Fruit fly (Drosophila melanogaster): ENCODE measurements around the gene Fdx1.

The Fdx1 gene

DNA sequence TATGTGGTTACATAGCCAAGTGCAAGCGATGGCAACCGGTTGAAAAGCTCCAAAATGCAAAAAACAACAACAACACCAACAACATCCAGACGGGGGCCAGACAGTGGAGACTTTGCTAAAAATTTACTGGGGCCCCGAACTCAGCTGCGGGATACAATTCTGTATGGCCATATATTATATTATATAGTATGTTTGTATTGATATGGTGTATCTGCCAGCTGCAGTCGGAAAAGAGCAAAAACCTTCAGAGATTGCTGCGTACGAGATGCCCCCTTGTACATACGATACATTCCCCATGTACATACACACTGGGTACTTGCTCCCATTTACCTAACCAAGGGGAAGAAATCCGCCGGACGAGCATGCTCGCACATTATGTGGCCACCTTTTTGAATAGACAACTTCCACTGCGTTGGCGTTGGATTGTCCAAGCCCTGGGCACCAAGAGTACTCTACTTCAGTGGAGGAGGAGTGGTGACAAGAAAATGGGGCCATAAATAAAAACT is 9.4 kb upstream of the Fdx1 start:
- TF ChIP-seq fd59A (GFP tag; optimal IDR thresholded peaks at IDR 0.05), result no peak
- peak; percentile 49 for TF ChIP-seq Eip78C (GFP tag)
- TF ChIP-seq salr (GFP tag; optimal IDR thresholded peaks at IDR 0.05), result no peak
- no peak for TF ChIP-seq achi (GFP tag; optimal IDR thresholded peaks at IDR 0.05)
- TF ChIP-seq Sox102F (GFP tag; optimal IDR thresholded peaks at IDR 0.05), result no peak
- peak; percentile 73 for TF ChIP-seq svp (GFP tag)
- no peak for TF ChIP-seq Eip93F (GFP tag; optimal IDR thresholded peaks at IDR 0.05)
- no peak for TF ChIP-seq vri (GFP tag; optimal IDR thresholded peaks at IDR 0.05)
- no peak for TF ChIP-seq Blimp-1 (GFP tag; optimal IDR thresholded peaks at IDR 0.05)
- peak; percentile 7; the same call in 1 of the 2 replicates for TF ChIP-seq CG15336 (GFP tag; IDR thresholded peaks at IDR 0.05)
- peak; percentile 20 for TF ChIP-seq CG6808 (GFP tag; optimal IDR thresholded peaks at IDR 0.05)
- peak; percentile 6 to 12 for TF ChIP-seq ss (GFP tag; optimal IDR thresholded peaks at IDR 0.05)

dm6 chr3L:9379484-9380343 is 8.7 kb upstream of the Fdx1 start, which contains the start of gene Hsp67Ba:
TSS of gene Hsp67Ba (minus strand) at chr3L:9379534.
- TF ChIP-seq CG8119 (GFP tag; IDR thresholded peaks at IDR 0.05), result 0 out of 3 replicates have a peak, but pooled peaks have one; percentile 18
- peak; percentile 41 for TF ChIP-seq Eip93F (GFP tag; optimal IDR thresholded peaks at IDR 0.05)
- TF ChIP-seq svp (GFP tag), result peak; percentile 34
- TF ChIP-seq CG34406 (GFP tag; optimal IDR thresholded peaks at IDR 0.05), result no peak
- TF ChIP-seq CG15336 (GFP tag; IDR thresholded peaks at IDR 0.05), result 0 out of 2 replicates have a peak, but pooled peaks have one; percentile 7
- no peak for TF ChIP-seq Hr4 (GFP tag; optimal IDR thresholded peaks at IDR 0.05)
- peak; percentile 5 to 47 for TF ChIP-seq ss (GFP tag; optimal IDR thresholded peaks at IDR 0.05)
- TF ChIP-seq CG6854 (GFP tag; optimal IDR thresholded peaks at IDR 0.05), result peak; percentile 21
- TF ChIP-seq Sox14 (GFP tag; optimal IDR thresholded peaks at IDR 0.05), result peak; percentile 67
- 0 out of 3 replicates have a peak, but pooled peaks have one; percentile 25 for TF ChIP-seq eg (GFP tag; IDR thresholded peaks at IDR 0.05)
- TF ChIP-seq Eip78C (GFP tag), result peak; percentile 76
- peak; percentile 51 for TF ChIP-seq CG6808 (GFP tag; optimal IDR thresholded peaks at IDR 0.05)
- TF ChIP-seq CG9139 (GFP tag; optimal IDR thresholded peaks at IDR 0.05), result peak; percentile 23
- TF ChIP-seq topi (GFP tag; optimal IDR thresholded peaks at IDR 0.05), result no peak

dm6 chr3L:9377198-9378035 is 6.4 kb upstream of the Fdx1 start, which contains the start of gene Hsp26:
TSS of gene Hsp26 (minus strand) at chr3L:9377427.
- TF ChIP-seq CG32006 (GFP tag; optimal IDR thresholded peaks at IDR 0.05), result peak; percentile 93
- TF ChIP-seq Hr4 (GFP tag; optimal IDR thresholded peaks at IDR 0.05), result peak; percentile 96
- TF ChIP-seq Eip75B (GFP tag; optimal IDR thresholded peaks at IDR 0.05), result peak; percentile 97
- TF ChIP-seq CG9139 (GFP tag; optimal IDR thresholded peaks at IDR 0.05), result peak; percentile 57
- TF ChIP-seq Ets96B (tag; optimal IDR thresholded peaks at IDR 0.05), result peak; percentile 91
- TF ChIP-seq CG8632 (GFP tag; optimal IDR thresholded peaks at IDR 0.05), result peak; percentile 95
- TF ChIP-seq achi (GFP tag; optimal IDR thresholded peaks at IDR 0.05), result peak; percentile 93
- peak; percentile 98 for TF ChIP-seq CG15336 (GFP tag; IDR thresholded peaks at IDR 0.05)
- TF ChIP-seq CG6792 (GFP tag; optimal IDR thresholded peaks at IDR 0.05), result peak; percentile 96
- peak; percentile 80 for TF ChIP-seq CG6854 (GFP tag; optimal IDR thresholded peaks at IDR 0.05)
- peak; percentile 96 for TF ChIP-seq CG6163 (GFP tag; IDR thresholded peaks at IDR 0.05)
- peak; percentile 94 for TF ChIP-seq topi (GFP tag; optimal IDR thresholded peaks at IDR 0.05)
- peak; percentile 83 for TF ChIP-seq CG11762 (GFP tag; optimal IDR thresholded peaks at IDR 0.05; ENCODE audit: insufficient read depth)
- peak; percentile 95 for TF ChIP-seq Sox14 (GFP tag; optimal IDR thresholded peaks at IDR 0.05)
- peak; percentile 87 for TF ChIP-seq CG11294 (GFP tag; IDR thresholded peaks at IDR 0.05)
- peak; percentile 31 for TF ChIP-seq fkh (GFP tag; optimal IDR thresholded peaks at IDR 0.05)
- peak; percentile 95 for TF ChIP-seq eg (GFP tag; IDR thresholded peaks at IDR 0.05)
- TF ChIP-seq CG31627 (GFP tag; optimal IDR thresholded peaks at IDR 0.05), result peak; percentile 90
- peak; percentile 55 for TF ChIP-seq dac (GFP tag; optimal IDR thresholded peaks at IDR 0.05)
- TF ChIP-seq spab (GFP tag; optimal IDR thresholded peaks at IDR 0.05), result peak; percentile 79
- peak; percentile 89 for TF ChIP-seq cyc (GFP tag; optimal IDR thresholded peaks at IDR 0.05)
- TF ChIP-seq Lpt (GFP tag; optimal IDR thresholded peaks at IDR 0.05), result peak; percentile 91
- TF ChIP-seq Sox102F (GFP tag; optimal IDR thresholded peaks at IDR 0.05), result peak; percentile 94
- peak; percentile 95 for TF ChIP-seq CG10631 (GFP tag; optimal IDR thresholded peaks at IDR 0.05)
- peak; percentile 97 for TF ChIP-seq esn (GFP tag; optimal IDR thresholded peaks at IDR 0.05)
- peak; percentile 71 for TF ChIP-seq fd59A (GFP tag; optimal IDR thresholded peaks at IDR 0.05)
- TF ChIP-seq CG4318 (GFP tag; optimal IDR thresholded peaks at IDR 0.05), result peak; percentile 79
- TF ChIP-seq CG3919 (GFP tag; optimal IDR thresholded peaks at IDR 0.05), result peak; percentile 94
- TF ChIP-seq salr (GFP tag; optimal IDR thresholded peaks at IDR 0.05), result peak; percentile 74 to 90
- TF ChIP-seq vri (GFP tag; optimal IDR thresholded peaks at IDR 0.05), result peak; percentile 94
- peak; percentile 89 for TF ChIP-seq Hr39 (GFP tag; optimal IDR thresholded peaks at IDR 0.05)
- peak; percentile 60 to 83 for TF ChIP-seq ss (GFP tag; optimal IDR thresholded peaks at IDR 0.05)
- TF ChIP-seq Gug (GFP tag; IDR thresholded peaks at IDR 0.05), result peak; percentile 85

Measured in whole organism, prepupa.